Worm (Caenorhabditis elegans) whole organism, L2 larva: Measurements from ENCODE around the gene osm-12.

Experiments
- C34F6.9 ChIP-seq: fragments of 150-350 bp; optimal IDR thresholded peaks from 2 replicates; lab custom pipeline; 2014; ENCODE audit warnings: missing biosample characterization, missing genetic modification characterization
- F13H6.1 ChIP-seq: sonication (generic microtip); optimal IDR thresholded peaks from 2 replicates; lab custom pipeline; 2016; ENCODE audit warnings: missing genetic modification characterization, missing compliant biosample characterization
- R02D3.7 ChIP-seq: fragments of 150-350 bp; optimal IDR thresholded peaks from 2 replicates; lab custom pipeline; 2014; ENCODE audit warnings: missing biosample characterization, missing genetic modification characterization
- ZK546.5 ChIP-seq: sonication (generic microtip); optimal IDR thresholded peaks from 2 replicates; lab custom pipeline; 2017; ENCODE audit warnings: missing biosample characterization, missing genetic modification characterization
- aly-2 ChIP-seq: fragments of 150-350 bp; optimal IDR thresholded peaks from 2 replicates; lab custom pipeline; 2014; ENCODE audit warnings: missing biosample characterization, missing genetic modification characterization
- ama-1 ChIP-seq: fragments of 150-350 bp; optimal IDR thresholded peaks from 2 replicates; lab custom pipeline; 2018; ENCODE audit warnings: inconsistent platforms
- blmp-1 ChIP-seq: sonication (generic microtip); optimal IDR thresholded peaks from 2 replicates; lab custom pipeline; 2017; ENCODE audit warnings: missing genetic modification characterization, mild to moderate bottlenecking, missing compliant biosample characterization, antibody characterized with exemption, moderate library complexity; ENCODE audit not compliant: insufficient read depth
- ceh-16 ChIP-seq: fragments of 150-350 bp; optimal IDR thresholded peaks from 2 replicates; lab custom pipeline; 2014; ENCODE audit warnings: missing biosample characterization, missing genetic modification characterization
- crh-2 ChIP-seq: sonication (generic microtip); optimal IDR thresholded peaks from 2 replicates; lab custom pipeline; 2017; ENCODE audit warnings: missing biosample characterization, missing genetic modification characterization
- dmd-4 ChIP-seq: sonication (generic microtip); optimal IDR thresholded peaks from 2 replicates; lab custom pipeline; 2017; ENCODE audit warnings: missing biosample characterization, missing genetic modification characterization
- egl-27 ChIP-seq: sonication (generic microtip); optimal IDR thresholded peaks from 3 replicates; lab custom pipeline; 2017; ENCODE audit warnings: missing biosample characterization, missing genetic modification reagents, missing genetic modification characterization
- elt-1 ChIP-seq: fragments of 150-350 bp; optimal IDR thresholded peaks from 2 replicates; lab custom pipeline; 2014; ENCODE audit warnings: missing biosample characterization, missing genetic modification characterization
- fos-1 ChIP-seq: fragments of 150-350 bp; optimal IDR thresholded peaks from 2 replicates; lab custom pipeline; 2014; ENCODE audit warnings: missing biosample characterization, missing genetic modification characterization
- gmeb-1 ChIP-seq: fragments of 150-350 bp; optimal IDR thresholded peaks from 2 replicates; lab custom pipeline; 2014; ENCODE audit warnings: missing biosample characterization, missing genetic modification characterization
- lin-11 ChIP-seq: fragments of 150-350 bp; sonication (generic microtip); optimal IDR thresholded peaks from 2 replicates; lab custom pipeline; 2014; ENCODE audit warnings: missing biosample characterization, missing genetic modification characterization, inconsistent platforms, mixed read lengths
- lin-13 ChIP-seq: fragments of 150-350 bp; optimal IDR thresholded peaks from 2 replicates; lab custom pipeline; 2014; ENCODE audit warnings: missing biosample characterization, missing genetic modification reagents, missing genetic modification characterization
- lin-39 ChIP-seq: fragments of 150-350 bp; optimal IDR thresholded peaks from 2 replicates; lab custom pipeline; 2014; ENCODE audit warnings: missing biosample characterization, missing genetic modification reagents, missing genetic modification characterization
- lsy-2 ChIP-seq, 2 experiments: fragments of 150-350 bp in 1 of 2; sonication (generic microtip) in 1 of 2; optimal IDR thresholded peaks; 2 replicates each; lab custom pipeline; 2014 to 2017; ENCODE audit warnings: missing biosample characterization in 2 of 2, missing genetic modification characterization in 2 of 2
- mab-5 ChIP-seq: fragments of 150-350 bp; optimal IDR thresholded peaks from 2 replicates; lab custom pipeline; 2014; ENCODE audit warnings: missing biosample characterization, missing genetic modification characterization
- mbf-1 ChIP-seq: sonication (generic microtip); optimal IDR thresholded peaks from 2 replicates; lab custom pipeline; 2017; ENCODE audit warnings: missing biosample characterization, missing genetic modification characterization
- mdl-1 ChIP-seq, 2 experiments: fragments of 150-350 bp in 1 of 2; sonication (generic microtip) in 1 of 2; optimal IDR thresholded peaks; 2 replicates each; lab custom pipeline; 2017; ENCODE audit warnings: missing biosample characterization in 2 of 2, missing genetic modification characterization in 2 of 2
- nhr-10 ChIP-seq: sonication (generic microtip); optimal IDR thresholded peaks from 2 replicates; lab custom pipeline; 2017; ENCODE audit warnings: missing biosample characterization, missing genetic modification characterization
- nhr-11 ChIP-seq: fragments of 150-350 bp; optimal IDR thresholded peaks from 2 replicates; lab custom pipeline; 2014; ENCODE audit warnings: missing biosample characterization, missing genetic modification characterization
- nhr-129 ChIP-seq: fragments of 150-350 bp; optimal IDR thresholded peaks from 2 replicates; lab custom pipeline; 2014; ENCODE audit warnings: missing biosample characterization, missing genetic modification characterization
- nhr-23 ChIP-seq: fragments of 150-350 bp; optimal IDR thresholded peaks from 2 replicates; lab custom pipeline; 2014; ENCODE audit warnings: missing biosample characterization, missing genetic modification reagents, missing genetic modification characterization
- nhr-237 ChIP-seq: fragments of 150-350 bp; optimal IDR thresholded peaks from 2 replicates; lab custom pipeline; 2014; ENCODE audit warnings: missing biosample characterization, missing genetic modification characterization
- nhr-25 ChIP-seq: fragments of 150-350 bp; sonication (generic microtip); optimal IDR thresholded peaks from 3 replicates; lab custom pipeline; 2014; ENCODE audit warnings: missing biosample characterization, missing genetic modification characterization
- nhr-6 ChIP-seq: fragments of 150-350 bp; optimal IDR thresholded peaks from 2 replicates; lab custom pipeline; 2014; ENCODE audit warnings: missing biosample characterization, missing genetic modification characterization
- nhr-77 ChIP-seq: fragments of 150-350 bp; optimal IDR thresholded peaks from 2 replicates; lab custom pipeline; 2014; ENCODE audit warnings: missing biosample characterization, missing genetic modification characterization
- peb-1 ChIP-seq: fragments of 150-350 bp; optimal IDR thresholded peaks from 2 replicates; lab custom pipeline; 2014; ENCODE audit warnings: missing biosample characterization, missing genetic modification characterization
- sem-4 ChIP-seq: fragments of 150-350 bp; optimal IDR thresholded peaks from 2 replicates; lab custom pipeline; 2014; ENCODE audit warnings: missing biosample characterization, missing genetic modification reagents, missing genetic modification characterization
- skn-1 ChIP-seq: sonication (generic microtip); optimal IDR thresholded peaks from 2 replicates; lab custom pipeline; 2017; ENCODE audit warnings: missing biosample characterization, missing genetic modification characterization
- sma-3 ChIP-seq: sonication (generic microtip); optimal IDR thresholded peaks from 2 replicates; lab custom pipeline; 2016; ENCODE audit warnings: missing genetic modification reagents, missing genetic modification characterization, missing compliant biosample characterization
- sma-9 ChIP-seq, 2 experiments: fragments of 150-350 bp in 1 of 2; sonication (generic microtip) in 1 of 2; optimal IDR thresholded peaks; 2 replicates each; lab custom pipeline; 2014 to 2016; ENCODE audit warnings: missing genetic modification characterization in 2 of 2, mild to moderate bottlenecking in 1 of 2, missing biosample characterization in 1 of 2, missing compliant biosample characterization in 1 of 2, missing genetic modification reagents in 1 of 2, moderate library complexity in 1 of 2
- snpc-4 ChIP-seq: fragments of 150-350 bp; optimal IDR thresholded peaks from 2 replicates; lab custom pipeline; 2014; ENCODE audit warnings: missing biosample characterization, missing genetic modification characterization
- unc-39 ChIP-seq: fragments of 150-350 bp; optimal IDR thresholded peaks from 2 replicates; lab custom pipeline; 2014; ENCODE audit warnings: missing biosample characterization, missing genetic modification characterization
- unc-55 ChIP-seq: fragments of 150-350 bp; sonication (generic microtip); optimal IDR thresholded peaks from 3 replicates; lab custom pipeline; 2014; ENCODE audit warnings: missing biosample characterization, missing genetic modification reagents, missing genetic modification characterization
- unc-62 ChIP-seq: fragments of 150-350 bp; optimal IDR thresholded peaks from 2 replicates; lab custom pipeline; 2014; ENCODE audit warnings: missing biosample characterization, missing genetic modification reagents, missing genetic modification characterization
- zag-1 ChIP-seq: fragments of 150-350 bp; optimal IDR thresholded peaks from 2 replicates; lab custom pipeline; 2014; ENCODE audit warnings: missing biosample characterization, missing genetic modification characterization
- ztf-1 ChIP-seq: fragments of 200-800 bp; sonication (Bioruptor generic); conservative IDR thresholded peaks from 2 replicates; pipeline ENCODE4 v1.3.6; 2022; ENCODE audit warnings: missing genetic modification characterization, missing compliant biosample characterization
- ztf-11 ChIP-seq: sonication (generic microtip); optimal IDR thresholded peaks from 2 replicates; lab custom pipeline; 2017; ENCODE audit warnings: missing biosample characterization, missing genetic modification characterization

Gene osm-12

ce11 chrIII:12152157-12152556 is 50.2 kb downstream of the osm-12 start:
- TF ChIP-seq fos-1 (tag; lab: Kevin White, UChicago) = no peak
- TF ChIP-seq C34F6.9 (tag; lab: Kevin White, UChicago) = peak; percentile 75
- peak; percentile 33 for TF ChIP-seq sem-4 (tag; lab: Kevin White, UChicago)
- no peak for TF ChIP-seq ZK546.5 (tag; lab: Kevin White, UChicago)
- peak; percentile 3 for TF ChIP-seq F13H6.1 (tag; lab: Kevin White, UChicago)
- TF ChIP-seq sma-9 (GFP tag; optimal IDR thresholded peaks at IDR 0.05; lab: Kevin White, UChicago) = no peak
- TF ChIP-seq sma-9 (tag; optimal IDR thresholded peaks at IDR 0.05; lab: Kevin White, UChicago) = no peak
- no peak for TF ChIP-seq blmp-1 (tag; lab: Kevin White, UChicago)
- no peak for TF ChIP-seq R02D3.7 (tag; lab: Kevin White, UChicago)
- no peak for TF ChIP-seq nhr-11 (tag; lab: Kevin White, UChicago)
- TF ChIP-seq zag-1 = no peak
- TF ChIP-seq mab-5 (tag; lab: Kevin White, UChicago) = no peak
- TF ChIP-seq ztf-11 (tag; lab: Kevin White, UChicago) = no peak
- no peak for TF ChIP-seq nhr-23
- TF ChIP-seq snpc-4 = no peak
- no peak for TF ChIP-seq peb-1
- TF ChIP-seq nhr-77 = no peak
- no peak for TF ChIP-seq mbf-1 (tag; lab: Kevin White, UChicago)
- TF ChIP-seq egl-27 (tag; lab: Kevin White, UChicago) = no peak
- TF ChIP-seq ztf-1 (GFP tag; lab: Robert Waterston, UW) = no peak
- TF ChIP-seq sma-3 (GFP tag; lab: Kevin White, UChicago) = peak; percentile 21
- no peak for TF ChIP-seq unc-39
- TF ChIP-seq mdl-1 (tag; optimal IDR thresholded peaks at IDR 0.05; lab: Kevin White, UChicago) = no peak
- no peak for TF ChIP-seq skn-1
- TF ChIP-seq nhr-25 (tag; lab: Kevin White, UChicago) = peak; percentile 22
- peak; percentile 73 for TF ChIP-seq crh-2 (tag; lab: Kevin White, UChicago)
- peak; percentile 6 for TF ChIP-seq nhr-129 (tag; lab: Kevin White, UChicago)
- TF ChIP-seq nhr-6 (tag; lab: Kevin White, UChicago) = no peak
- peak; percentile 81 for TF ChIP-seq unc-55 (GFP tag; lab: Kevin White, UChicago)
- TF ChIP-seq gmeb-1 (tag; lab: Kevin White, UChicago) = peak; percentile 94
- no peak for TF ChIP-seq unc-62 (GFP tag; lab: Kevin White, UChicago)
- no peak for TF ChIP-seq nhr-10 (tag; lab: Kevin White, UChicago)
- peak; percentile 65 for TF ChIP-seq lin-13 (GFP tag; lab: Kevin White, UChicago)
- peak; percentile 12 to 79 for TF ChIP-seq lsy-2 (tag; optimal IDR thresholded peaks at IDR 0.05; lab: Kevin White, UChicago)
- no peak for TF ChIP-seq lin-11 (tag; lab: Kevin White, UChicago)
- no peak for TF ChIP-seq dmd-4 (tag; lab: Kevin White, UChicago)
- TF ChIP-seq ceh-16 (tag; lab: Kevin White, UChicago) = no peak

DNA sequence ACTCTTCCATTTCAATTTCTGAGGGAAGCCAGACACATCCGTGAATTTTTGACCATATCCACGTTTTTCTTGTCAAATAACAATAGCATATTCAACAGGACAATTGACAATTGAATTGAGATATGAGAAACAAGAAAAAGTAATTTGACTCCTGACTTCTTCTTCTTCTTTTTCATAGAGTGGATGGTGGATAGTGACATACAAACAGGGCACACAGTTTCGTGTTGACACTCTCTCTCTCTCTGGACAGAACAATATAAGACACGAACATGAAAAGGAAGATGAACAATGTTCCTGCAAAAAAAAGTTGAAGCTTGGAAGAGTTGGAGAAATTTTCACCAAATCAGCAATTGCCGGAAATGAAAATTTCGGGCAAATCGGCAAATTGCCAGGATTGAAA is 51.2 kb downstream of the osm-12 start:
- no peak for TF ChIP-seq lin-39 (tag; lab: Kevin White, UChicago)
- no peak for TF ChIP-seq dmd-4 (tag; lab: Kevin White, UChicago)
- TF ChIP-seq ama-1 (lab: Kevin White, UChicago) = no peak
- TF ChIP-seq sem-4 (tag; lab: Kevin White, UChicago) = no peak
- no peak for TF ChIP-seq elt-1 (tag; lab: Kevin White, UChicago)
- no peak for TF ChIP-seq sma-9 (GFP tag; optimal IDR thresholded peaks at IDR 0.05; lab: Kevin White, UChicago)
- TF ChIP-seq sma-9 (tag; optimal IDR thresholded peaks at IDR 0.05; lab: Kevin White, UChicago) = no peak
- TF ChIP-seq aly-2 (tag; lab: Kevin White, UChicago) = no peak
- TF ChIP-seq lin-13 (GFP tag; lab: Kevin White, UChicago) = no peak
- no peak for TF ChIP-seq fos-1 (tag; lab: Kevin White, UChicago)
- no peak for TF ChIP-seq ceh-16 (tag; lab: Kevin White, UChicago)
- no peak for TF ChIP-seq ZK546.5 (tag; lab: Kevin White, UChicago)
- no peak for TF ChIP-seq R02D3.7 (tag; lab: Kevin White, UChicago)
- TF ChIP-seq unc-62 (GFP tag; lab: Kevin White, UChicago) = no peak
- no peak for TF ChIP-seq nhr-237 (tag; lab: Kevin White, UChicago)
- TF ChIP-seq nhr-77 = no peak
